Fruit fly (Drosophila melanogaster) whole organism, embryonic: Measurements from ENCODE around the gene mino.

ENCODE experiments used
- Awh ChIP-seq: fragments of 200-800 bp; sonication (Bioruptor generic); IDR thresholded peaks from 2 replicates; pipeline ENCODE4, ENCODE4 v1.3.6; 2022; ENCODE audit warnings: missing biosample characterization, missing genetic modification characterization
- B-H1 ChIP-seq: fragments of 200-800 bp; sonication (Bioruptor generic); IDR thresholded peaks from 3 replicates; pipeline ENCODE4 v1.3.6; 2022; ENCODE audit warnings: missing biosample characterization, missing genetic modification characterization
- Bdp1 ChIP-seq: fragments of 200-800 bp; sonication (Bioruptor generic); optimal IDR thresholded peaks from 3 replicates; lab custom pipeline; 2016; ENCODE audit warnings: missing biosample characterization, missing genetic modification characterization
- Bteb2 ChIP-seq: fragments of 200-800 bp; sonication (Bioruptor generic); optimal IDR thresholded peaks from 2 replicates; lab custom pipeline; 2016; ENCODE audit warnings: missing biosample characterization, missing genetic modification characterization
- CG10654 ChIP-seq: fragments of 200-800 bp; sonication (Bioruptor generic); optimal IDR thresholded peaks from 2 replicates; lab custom pipeline; 2016; ENCODE audit warnings: missing biosample characterization, missing genetic modification characterization
- CG11247 ChIP-seq: fragments of 200-800 bp; sonication (Bioruptor generic); IDR thresholded peaks from 2 replicates; pipeline ENCODE4 v1.3.6; 2022; ENCODE audit warnings: missing biosample characterization, missing genetic modification characterization
- CG11504 ChIP-seq: fragments of 200-800 bp; sonication (Bioruptor generic); optimal IDR thresholded peaks from 3 replicates; lab custom pipeline; 2019; ENCODE audit warnings: missing biosample characterization, mild to moderate bottlenecking, missing genetic modification characterization, moderate library complexity
- CG12155 ChIP-seq: fragments of 200-800 bp; sonication (Bioruptor generic); optimal IDR thresholded peaks from 3 replicates; lab custom pipeline; 2016; ENCODE audit warnings: missing biosample characterization, missing genetic modification characterization
- CG13287 ChIP-seq: fragments of 200-800 bp; sonication (Bioruptor generic); IDR thresholded peaks from 2 replicates; pipeline ENCODE4 v1.3.6; 2022; ENCODE audit warnings: missing biosample characterization, missing genetic modification characterization; ENCODE audit not compliant: partially characterized antibody
- CG13296 ChIP-seq: fragments of 200-800 bp; sonication (Bioruptor generic); optimal IDR thresholded peaks from 3 replicates; lab custom pipeline; 2018; ENCODE audit warnings: missing biosample characterization, mild to moderate bottlenecking, missing genetic modification characterization
- CG13424 ChIP-seq: fragments of 200-800 bp; sonication (Bioruptor generic); optimal IDR thresholded peaks from 2 replicates; lab custom pipeline; 2019; ENCODE audit warnings: missing biosample characterization, mild to moderate bottlenecking, missing genetic modification characterization, moderate library complexity
- CG13624 ChIP-seq: fragments of 200-800 bp; sonication (Bioruptor generic); optimal IDR thresholded peaks from 2 replicates; lab custom pipeline; 2016; ENCODE audit warnings: missing biosample characterization, missing genetic modification characterization
- CG1602 ChIP-seq: fragments of 200-800 bp; sonication (Bioruptor generic); optimal IDR thresholded peaks from 3 replicates; lab custom pipeline; 2016; ENCODE audit warnings: missing biosample characterization, missing genetic modification characterization
- CG17912 ChIP-seq: fragments of 200-800 bp; sonication (Bioruptor generic); optimal IDR thresholded peaks from 2 replicates; lab custom pipeline; 2018; ENCODE audit warnings: missing biosample characterization, mild to moderate bottlenecking, missing genetic modification characterization
- CG4282 ChIP-seq: fragments of 200-800 bp; sonication (Bioruptor generic); optimal IDR thresholded peaks from 2 replicates; lab custom pipeline; 2016; ENCODE audit warnings: missing biosample characterization, missing genetic modification characterization
- CG6791 ChIP-seq: fragments of 200-800 bp; sonication (Bioruptor generic); IDR thresholded peaks from 3 replicates; pipeline ENCODE4 v1.3.6; 2022; ENCODE audit warnings: missing biosample characterization, missing genetic modification characterization; ENCODE audit not compliant: partially characterized antibody
- CG7839 ChIP-seq: fragments of 200-800 bp; sonication (Bioruptor generic); optimal IDR thresholded peaks from 3 replicates; lab custom pipeline; 2018; ENCODE audit warnings: missing biosample characterization, mild to moderate bottlenecking, missing genetic modification characterization, moderate library complexity
- CG8765 ChIP-seq: fragments of 200-800 bp; sonication (Bioruptor generic); IDR thresholded peaks from 2 replicates; pipeline ENCODE4 v1.3.6; 2022; ENCODE audit warnings: missing biosample characterization, missing genetic modification characterization
- CG9609 ChIP-seq: fragments of 200-800 bp; sonication (Bioruptor generic); optimal IDR thresholded peaks from 3 replicates; lab custom pipeline; 2016; ENCODE audit warnings: missing biosample characterization, missing genetic modification characterization
- CG9727 ChIP-seq: fragments of 200-800 bp; sonication (Bioruptor generic); optimal IDR thresholded peaks from 3 replicates; lab custom pipeline; 2017; ENCODE audit warnings: missing biosample characterization, mild to moderate bottlenecking, missing genetic modification characterization
- CkIIα-i1 ChIP-seq: fragments of 200-800 bp; sonication (Bioruptor generic); IDR thresholded peaks from 2 replicates; pipeline ENCODE4 v1.3.6; 2022; ENCODE audit warnings: missing biosample characterization, missing genetic modification characterization
- Dref ChIP-seq: fragments of 200-800 bp; sonication (Bioruptor generic); IDR thresholded peaks from 2 replicates; pipeline ENCODE4 v1.3.6; 2022; ENCODE audit warnings: missing biosample characterization, missing genetic modification characterization
- E2f2 ChIP-seq: fragments of 200-800 bp; sonication (Bioruptor generic); IDR thresholded peaks from 2 replicates; pipeline ENCODE4 v1.3.6; 2022; ENCODE audit warnings: missing biosample characterization, missing genetic modification characterization
- Eip74EF ChIP-seq, 2 experiments: fragments of 200-800 bp in 1 of 2; fragments of >200 bp in 1 of 2; sonication (Bioruptor generic) in 1 of 2; optimal IDR thresholded peaks; 2 replicates each; lab custom pipeline; 2017 to 2019; ENCODE audit warnings: missing biosample characterization in 2 of 2, missing genetic modification characterization in 2 of 2, mild to moderate bottlenecking in 1 of 2, moderate library complexity in 1 of 2
- Fer3 ChIP-seq: fragments of 200-800 bp; sonication (Bioruptor generic); optimal IDR thresholded peaks from 2 replicates; lab custom pipeline; 2018; ENCODE audit warnings: missing biosample characterization, mild to moderate bottlenecking, missing genetic modification characterization, moderate library complexity
- H15 ChIP-seq: fragments of 200-800 bp; sonication (Bioruptor generic); IDR thresholded peaks from 3 replicates; pipeline ENCODE4 v1.3.6; 2022; ENCODE audit warnings: missing biosample characterization, missing genetic modification characterization
- Hr51 ChIP-seq, 2 experiments: fragments of 200-800 bp; sonication (Bioruptor generic); optimal IDR thresholded peaks; 2 replicates in 1 of 2; 3 replicates in 1 of 2; lab custom pipeline; 2016 to 2018; ENCODE audit warnings: missing biosample characterization in 2 of 2, missing genetic modification characterization in 2 of 2, mild to moderate bottlenecking in 1 of 2, moderate library complexity in 1 of 2
- Lpt ChIP-seq: fragments of >200 bp; optimal IDR thresholded peaks from 2 replicates; lab custom pipeline; 2018; ENCODE audit warnings: missing biosample characterization, missing genetic modification characterization
- NK7.1 ChIP-seq: fragments of 200-800 bp; sonication (Bioruptor generic); optimal IDR thresholded peaks from 3 replicates; lab custom pipeline; 2016; ENCODE audit warnings: missing biosample characterization, missing genetic modification characterization
- Oli ChIP-seq: fragments of 200-800 bp; sonication (Bioruptor generic); optimal IDR thresholded peaks from 2 replicates; lab custom pipeline; 2018; ENCODE audit warnings: missing biosample characterization, mild to moderate bottlenecking, missing genetic modification characterization, moderate library complexity
- Poxn ChIP-seq: fragments of 200-800 bp; sonication (Bioruptor generic); IDR thresholded peaks from 2 replicates; pipeline ENCODE4 v1.3.6; 2022; ENCODE audit warnings: missing biosample characterization, missing genetic modification characterization
- Ptx1 ChIP-seq: fragments of 200-800 bp; sonication (Bioruptor generic); IDR thresholded peaks from 2 replicates; pipeline ENCODE4 v1.3.6; 2022; ENCODE audit warnings: missing biosample characterization, missing genetic modification characterization
- Scr ChIP-seq: fragments of 200-800 bp; sonication (Bioruptor generic); IDR thresholded peaks from 2 replicates; pipeline ENCODE4 v1.3.6; 2022; ENCODE audit warnings: missing biosample characterization, missing genetic modification characterization; ENCODE audit not compliant: partially characterized antibody
- btn ChIP-seq: fragments of 200-800 bp; sonication (Bioruptor generic); optimal IDR thresholded peaks from 2 replicates; lab custom pipeline; 2016; ENCODE audit warnings: missing biosample characterization, missing genetic modification characterization
- chm ChIP-seq: fragments of 200-800 bp; sonication (Bioruptor generic); IDR thresholded peaks from 2 replicates; pipeline ENCODE4 v1.3.6; 2022; ENCODE audit warnings: missing biosample characterization, missing genetic modification characterization
- crp ChIP-seq, 2 experiments: fragments of 200-800 bp; sonication (Bioruptor generic); optimal IDR thresholded peaks; 2 replicates in 1 of 2; 3 replicates in 1 of 2; lab custom pipeline; 2017; ENCODE audit warnings: missing biosample characterization in 2 of 2, missing genetic modification characterization in 2 of 2, mild to moderate bottlenecking in 1 of 2, moderate library complexity in 1 of 2
- dimm ChIP-seq: fragments of 200-800 bp; sonication (Bioruptor generic); IDR thresholded peaks from 2 replicates; pipeline ENCODE4 v1.3.6; 2022; ENCODE audit warnings: missing biosample characterization, missing genetic modification characterization
- fd3F ChIP-seq: fragments of 200-800 bp; sonication (Bioruptor generic); optimal IDR thresholded peaks from 2 replicates; lab custom pipeline; 2018; ENCODE audit warnings: missing biosample characterization, mild to moderate bottlenecking, missing genetic modification characterization, moderate library complexity
- fd64A ChIP-seq: fragments of 200-800 bp; sonication (Bioruptor generic); optimal IDR thresholded peaks from 3 replicates; lab custom pipeline; 2018; ENCODE audit warnings: missing biosample characterization, mild to moderate bottlenecking, missing genetic modification characterization
- gcm ChIP-seq: fragments of 200-800 bp; sonication (Bioruptor generic); optimal IDR thresholded peaks from 2 replicates; lab custom pipeline; 2019; ENCODE audit warnings: missing biosample characterization, mild to moderate bottlenecking, missing genetic modification characterization, moderate library complexity
- gt ChIP-seq: fragments of 200-800 bp; sonication (Bioruptor generic); IDR thresholded peaks from 2 replicates; pipeline ENCODE4 v1.3.6; 2022; ENCODE audit warnings: missing biosample characterization, missing genetic modification characterization
- hkb ChIP-seq, 2 experiments: fragments of 200-800 bp in 1 of 2; fragments of >200 bp in 1 of 2; sonication (Bioruptor generic) in 1 of 2; IDR thresholded peaks in 1 of 2; optimal IDR thresholded peaks in 1 of 2; 2 replicates each; pipeline versions ENCODE4 v1.3.6 to Lab custom; 2017 to 2022; ENCODE audit warnings: missing biosample characterization in 1 of 2, missing genetic modification characterization in 1 of 2
- insv ChIP-seq, 2 experiments: fragments of 200-800 bp; sonication (Bioruptor generic); optimal IDR thresholded peaks; 3 replicates each; lab custom pipeline; 2016 to 2018; ENCODE audit warnings: missing biosample characterization in 2 of 2, missing genetic modification characterization in 2 of 2
- onecut ChIP-seq: fragments of 200-800 bp; sonication (Bioruptor generic); IDR thresholded peaks from 2 replicates; pipeline ENCODE4 v1.3.6; 2022; ENCODE audit warnings: missing biosample characterization, missing genetic modification characterization
- org-1 ChIP-seq: fragments of 200-800 bp; sonication (Bioruptor generic); optimal IDR thresholded peaks from 2 replicates; lab custom pipeline; 2017; ENCODE audit warnings: missing biosample characterization, missing genetic modification characterization
- salm ChIP-seq: fragments of 200-800 bp; sonication (Bioruptor generic); optimal IDR thresholded peaks from 2 replicates; lab custom pipeline; 2018; ENCODE audit warnings: missing biosample characterization, mild to moderate bottlenecking, missing genetic modification characterization
- sr ChIP-seq: fragments of 200-800 bp; sonication (Bioruptor generic); IDR thresholded peaks from 3 replicates; pipeline ENCODE4 v1.3.6; 2022; ENCODE audit warnings: missing biosample characterization, missing genetic modification characterization
- zen2 ChIP-seq: fragments of 200-800 bp; sonication (Bioruptor generic); IDR thresholded peaks from 3 replicates; pipeline ENCODE4 v1.3.6; 2022; ENCODE audit warnings: missing biosample characterization, missing genetic modification characterization; ENCODE audit not compliant: partially characterized antibody
- zf30C ChIP-seq: fragments of 200-800 bp; sonication (Bioruptor generic); optimal IDR thresholded peaks from 3 replicates; lab custom pipeline; 2018; ENCODE audit warnings: missing biosample characterization, mild to moderate bottlenecking, missing genetic modification characterization

The mino gene

dm6 chr3R:27948421-27948906, 23.5 kb downstream of the mino start, which contains the start of gene Gp93 (continued):
- peak; percentile 19; the same call in 1 of the 2 replicates for TF ChIP-seq Dref (GFP tag; lab: Robert Waterston, UW)
- peak; percentile 45 for TF ChIP-seq CG13296
- peak; percentile 2 for TF ChIP-seq org-1 (GFP tag; lab: Kevin White, UChicago)
- no peak for TF ChIP-seq CG4282
- no peak for TF ChIP-seq Lpt (GFP tag; lab: Kevin White, UChicago)
- TF ChIP-seq zf30C: no peak
- TF ChIP-seq B-H1 (GFP tag; lab: Robert Waterston, UW): peak; percentile 49
- TF ChIP-seq CG13624 (GFP tag; lab: Kevin White, UChicago): no peak
- no peak for TF ChIP-seq CG11504 (tag; lab: Kevin White, UChicago)
- TF ChIP-seq Bdp1 (GFP tag; lab: Kevin White, UChicago): no peak
- TF ChIP-seq gcm: no peak
- TF ChIP-seq CG13424 (tag; lab: Kevin White, UChicago): peak; percentile 69
- peak; percentile 48 for TF ChIP-seq Bteb2
- no peak for TF ChIP-seq CkIIα-i1 (GFP tag; lab: Robert Waterston, UW)
- no peak for TF ChIP-seq hkb (optimal IDR thresholded peaks at IDR 0.05; lab: Kevin White, UChicago)
- TF ChIP-seq hkb (GFP tag; IDR thresholded peaks at IDR 0.05; lab: Robert Waterston, UW): no peak
- TF ChIP-seq CG7839 (tag; lab: Kevin White, UChicago): peak; percentile 76
- peak; percentile 59; the same call in 1 of the 2 replicates for TF ChIP-seq chm
- TF ChIP-seq sr (GFP tag; lab: Robert Waterston, UW): no peak
- TF ChIP-seq Hr51 (GFP tag; optimal IDR thresholded peaks at IDR 0.05; lab: Kevin White, UChicago): peak; percentile 15 to 66
- no peak for TF ChIP-seq gt
- TF ChIP-seq CG11247 (GFP tag; lab: Robert Waterston, UW): peak; percentile 64
- TF ChIP-seq onecut: peak; percentile 15; the same call in 1 of the 2 replicates
- no peak for TF ChIP-seq salm (tag; lab: Kevin White, UChicago)
- peak; percentile 16; the same call in 1 of the 2 replicates for TF ChIP-seq dimm (GFP tag; lab: Robert Waterston, UW)
- no peak for TF ChIP-seq CG9609
- TF ChIP-seq Scr: peak; percentile 30; the same call in 1 of the 2 replicates
- TF ChIP-seq fd3F (GFP tag; lab: Kevin White, UChicago): peak; percentile 42
- TF ChIP-seq fd64A (GFP tag; lab: Kevin White, UChicago): no peak
- peak; percentile 73; the same call in 1 of the 2 replicates for TF ChIP-seq Ptx1 (GFP tag; lab: Robert Waterston, UW)
- peak; percentile 62 for TF ChIP-seq Oli
- TF ChIP-seq CG9727: peak; percentile 52
- TF ChIP-seq CG6791 (GFP tag; lab: Robert Waterston, UW): no peak
- TF ChIP-seq Fer3 (tag; lab: Kevin White, UChicago): peak; percentile 58
- TF ChIP-seq Eip74EF (GFP tag; optimal IDR thresholded peaks at IDR 0.05; lab: Kevin White, UChicago): no peak
- no peak for TF ChIP-seq NK7.1 (GFP tag; lab: Kevin White, UChicago)
- no peak for TF ChIP-seq zen2
- no peak for TF ChIP-seq btn (GFP tag; lab: Kevin White, UChicago)
- TF ChIP-seq CG1602 (GFP tag; lab: Kevin White, UChicago): peak; percentile 68
- TF ChIP-seq H15: peak; percentile 45; the same call in 1 of the 3 replicates
- TF ChIP-seq CG17912 (GFP tag; lab: Kevin White, UChicago): no peak
- peak; percentile 47; the same call in 1 of the 2 replicates for TF ChIP-seq CG13287 (GFP tag; lab: Robert Waterston, UW)
- TF ChIP-seq CG10654 (GFP tag; lab: Kevin White, UChicago): no peak
- peak; percentile 34; the same call in 1 of the 2 replicates for TF ChIP-seq CG8765 (GFP tag; lab: Robert Waterston, UW)
- peak; percentile 16 for TF ChIP-seq CG12155
- peak; percentile 46 for TF ChIP-seq E2f2 (GFP tag; lab: Robert Waterston, UW)
- peak in 1 of 2 experiments; percentile 11 for TF ChIP-seq insv (GFP tag; optimal IDR thresholded peaks at IDR 0.05; lab: Kevin White, UChicago)
- 0 out of 2 replicates have a peak, but pooled peaks have one; percentile 32 for TF ChIP-seq Awh
- no peak for TF ChIP-seq Poxn (GFP tag; lab: Robert Waterston, UW)
- no peak for TF ChIP-seq crp (GFP tag; optimal IDR thresholded peaks at IDR 0.05; lab: Kevin White, UChicago)
